Fruit fly (Drosophila melanogaster): ENCODE measurements around the gene CG13358.

Gene CG13358

DNA sequence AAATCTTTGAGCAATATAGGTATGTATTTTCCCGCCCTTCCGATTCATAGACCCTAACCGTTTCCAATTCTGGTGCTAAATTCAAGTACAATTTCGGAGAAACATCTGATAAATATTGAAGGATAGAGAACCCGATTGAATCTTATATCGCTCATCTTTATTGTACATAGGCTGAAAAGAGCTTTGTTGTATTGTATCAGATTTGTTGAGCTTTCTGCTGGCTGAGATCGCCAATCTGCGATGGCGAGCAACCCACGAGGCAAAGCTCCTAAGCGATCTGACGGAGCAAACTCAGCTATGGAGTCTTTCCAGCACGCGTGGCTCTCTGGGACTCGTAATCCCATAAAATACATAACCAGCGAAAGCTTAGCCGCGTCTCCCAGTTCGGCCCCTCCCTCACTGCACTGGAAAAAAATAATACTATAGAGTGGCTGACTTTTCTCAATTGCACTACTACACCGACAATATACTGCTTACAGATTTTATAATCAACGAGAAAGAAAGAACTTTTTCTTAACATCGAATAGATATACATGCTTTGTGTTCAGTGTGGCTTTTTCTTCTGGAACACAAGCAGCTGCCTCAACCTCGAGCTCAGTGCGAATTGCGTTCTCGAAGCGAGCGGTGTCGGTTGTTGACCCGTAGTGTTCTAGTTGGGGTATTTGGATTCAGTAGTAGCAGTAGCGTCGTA is 48.9 kb downstream of the CG13358 start (continued):
- TF ChIP-seq CG18262 (tag; optimal IDR thresholded peaks at IDR 0.05) (peak; percentile 64), Ravus (GFP tag; IDR thresholded peaks at IDR 0.05) (peak; percentile 70), chn (GFP tag; optimal IDR thresholded peaks at IDR 0.05) (peak; percentile 56), CG7928 (GFP tag; optimal IDR thresholded peaks at IDR 0.05) (peak; percentile 60), Doc3 (GFP tag; IDR thresholded peaks at IDR 0.05; ENCODE audit: partially characterized antibody) (no peak), CG17385 (GFP tag; optimal IDR thresholded peaks at IDR 0.05) (peak; percentile 77), Optix (GFP tag; IDR thresholded peaks at IDR 0.05) (peak; percentile 73), lab (GFP tag; optimal IDR thresholded peaks at IDR 0.05) (peak; percentile 96), CG8359 (GFP tag; optimal IDR thresholded peaks at IDR 0.05; ENCODE audit: borderline replicate concordance) (no peak), CG1529 (GFP tag; optimal IDR thresholded peaks at IDR 0.05) (peak; percentile 62), CG7271 (tag; optimal IDR thresholded peaks at IDR 0.05) (no peak), mld (GFP tag; IDR thresholded peaks at IDR 0.05; ENCODE audit: partially characterized antibody) (no peak), Trl (optimal IDR thresholded peaks at IDR 0.05) (peak in 1 of 2 experiments; percentile 32), Trl (GFP tag; optimal IDR thresholded peaks at IDR 0.05) (peak; percentile 80), CG8478 (optimal IDR thresholded peaks at IDR 0.05) (no peak), CG17359 (tag; optimal IDR thresholded peaks at IDR 0.05) (peak; percentile 84), kay (GFP tag; optimal IDR thresholded peaks at IDR 0.05) (peak; percentile 67), CG14965 (GFP tag; optimal IDR thresholded peaks at IDR 0.05; ENCODE audit: borderline replicate concordance) (peak; percentile 46), Mad (GFP tag; optimal IDR thresholded peaks at IDR 0.05) (peak; percentile 81), danr (GFP tag; IDR thresholded peaks at IDR 0.05) (peak; percentile 43; the same call in 1 of the 2 replicates), CG18619 (GFP tag; optimal IDR thresholded peaks at IDR 0.05) (peak; percentile 83), jigr1 (GFP tag; IDR thresholded peaks at IDR 0.05) (no peak), CTCF (GFP tag; optimal IDR thresholded peaks at IDR 0.05) (peak; percentile 8), Nf-YB (GFP tag; optimal IDR thresholded peaks at IDR 0.05) (peak; percentile 59), Dip3 (GFP tag; optimal IDR thresholded peaks at IDR 0.05) (peak; percentile 92), nerfin-1 (tag; optimal IDR thresholded peaks at IDR 0.05) (peak; percentile 36), CG6791 (GFP tag; IDR thresholded peaks at IDR 0.05; ENCODE audit: partially characterized antibody) (no peak), CG11085 (GFP tag; IDR thresholded peaks at IDR 0.05) (peak; percentile 84), maf-S (GFP tag; optimal IDR thresholded peaks at IDR 0.05) (peak; percentile 87), Hmr (GFP tag; optimal IDR thresholded peaks at IDR 0.05) (peak; percentile 92), Six4 (GFP tag; optimal IDR thresholded peaks at IDR 0.05) (peak; percentile 69), nom (GFP tag; optimal IDR thresholded peaks at IDR 0.05) (peak; percentile 79), CrebB (tag; optimal IDR thresholded peaks at IDR 0.05) (peak; percentile 69), CG14441 (GFP tag; IDR thresholded peaks at IDR 0.05) (peak; percentile 81), row (GFP tag; IDR thresholded peaks at IDR 0.05) (peak; percentile 88), CG15011 (GFP tag; optimal IDR thresholded peaks at IDR 0.05) (peak; percentile 64), Neu2 (GFP tag; optimal IDR thresholded peaks at IDR 0.05; ENCODE audit: borderline replicate concordance) (no peak), oc (tag; optimal IDR thresholded peaks at IDR 0.05) (peak; percentile 68), CG17186 (GFP tag; optimal IDR thresholded peaks at IDR 0.05) (no peak), nau (GFP tag; optimal IDR thresholded peaks at IDR 0.05) (peak; percentile 66), ind (GFP tag; optimal IDR thresholded peaks at IDR 0.05) (peak; percentile 85), bsh (GFP tag; optimal IDR thresholded peaks at IDR 0.05) (peak; percentile 76 to 77), CG10979 (tag; optimal IDR thresholded peaks at IDR 0.05) (peak; percentile 60), CG15269 (tag; optimal IDR thresholded peaks at IDR 0.05) (peak; percentile 80), dm (GFP tag; optimal IDR thresholded peaks at IDR 0.05) (peak; percentile 73), CG12744 (GFP tag; optimal IDR thresholded peaks at IDR 0.05) (peak; percentile 80), disco-r (GFP tag; optimal IDR thresholded peaks at IDR 0.05) (peak; percentile 70), fd3F (GFP tag; optimal IDR thresholded peaks at IDR 0.05) (peak; percentile 70), CG4854 (GFP tag; optimal IDR thresholded peaks at IDR 0.05) (peak; percentile 81), Xrp1 (GFP tag; IDR thresholded peaks at IDR 0.05) (peak; percentile 75)

All from whole organism, embryonic.